In the genomic region with DNA sequence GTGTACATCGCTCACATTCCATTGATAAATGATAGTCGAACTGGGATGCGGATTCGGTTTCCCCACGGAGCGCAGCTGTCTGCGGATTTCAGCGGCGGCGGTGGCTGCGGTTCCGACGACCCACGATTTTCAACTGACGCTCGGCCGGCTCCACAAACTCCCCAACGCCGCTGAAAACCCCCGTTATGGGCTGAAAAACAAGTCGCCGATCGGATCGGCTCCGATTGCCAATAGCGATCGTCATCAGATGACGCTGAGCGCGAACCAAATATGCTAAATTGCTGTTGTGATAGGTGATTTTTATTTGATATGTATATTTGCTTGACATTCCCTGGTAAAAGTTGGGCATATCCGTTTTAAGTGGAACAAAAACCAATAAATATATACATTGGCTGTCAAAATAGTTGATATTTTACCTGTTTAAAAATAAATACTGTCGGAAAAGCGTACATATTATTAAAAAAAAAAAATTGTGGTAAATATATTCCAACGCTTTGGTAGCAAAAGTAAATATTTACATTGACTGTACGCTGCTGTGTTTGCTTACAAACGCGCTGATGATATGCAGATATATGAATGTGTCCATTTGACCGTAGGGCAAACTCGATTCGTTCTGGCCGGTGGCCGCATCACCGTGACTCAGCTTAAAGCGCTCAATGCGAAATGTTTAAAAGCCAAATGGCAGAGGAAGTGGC, we compare ENCODE assay signal across 5 fruit fly cellular contexts.
TF ChIP-seq lines count a peak whose summit lies in the region.

No protein-coding gene starts in this region.

- no peak for TF ChIP-seq CTCF in whole organism, embryonic (GFP tag; optimal IDR thresholded peaks at IDR 0.05; lab: Kevin White, UChicago)

TF ChIP-seq in whole organism, adult, 20 proteins besides CTCF, POLR2A, EP300 and RAD21 (continues in another document):
- TF ChIP-seq toe (GFP tag; optimal IDR thresholded peaks at IDR 0.05; lab: Kevin White, UChicago) (peak; percentile 46), Clk (GFP tag; optimal IDR thresholded peaks at IDR 0.05; lab: Kevin White, UChicago) (peak; percentile 49), CG5204 (GFP tag; optimal IDR thresholded peaks at IDR 0.05; lab: Kevin White, UChicago) (peak; percentile 58), kay (GFP tag; lab: Kevin White, UChicago; ENCODE audit: borderline replicate concordance) (peak; percentile 87), CG1620 (GFP tag; optimal IDR thresholded peaks at IDR 0.05; lab: Kevin White, UChicago) (peak; percentile 34), CG7101 (tag; optimal IDR thresholded peaks at IDR 0.05; lab: Kevin White, UChicago) (peak; percentile 68), CG14711 (tag; optimal IDR thresholded peaks at IDR 0.05; lab: Kevin White, UChicago) (peak; percentile 55), cic (GFP tag; optimal IDR thresholded peaks at IDR 0.05; lab: Kevin White, UChicago) (peak; percentile 57), Crg-1 (GFP tag; optimal IDR thresholded peaks at IDR 0.05; lab: Kevin White, UChicago) (no peak), pad (GFP tag; optimal IDR thresholded peaks at IDR 0.05; lab: Kevin White, UChicago) (peak; percentile 61), bab1 (GFP tag; optimal IDR thresholded peaks at IDR 0.05; lab: Kevin White, UChicago) (peak; percentile 81), CG12768 (GFP tag; optimal IDR thresholded peaks at IDR 0.05; lab: Kevin White, UChicago) (peak; percentile 64), CG11617 (GFP tag; optimal IDR thresholded peaks at IDR 0.05; lab: Kevin White, UChicago) (peak; percentile 73), CG7045 (GFP tag; optimal IDR thresholded peaks at IDR 0.05; lab: Kevin White, UChicago) (peak; percentile 56), tj (GFP tag; optimal IDR thresholded peaks at IDR 0.05; lab: Kevin White, UChicago) (peak; percentile 71), Hr96 (GFP tag; optimal IDR thresholded peaks at IDR 0.05; lab: Kevin White, UChicago) (peak; percentile 25)

TF ChIP-seq in whole organism, embryonic, 481 proteins besides CTCF, POLR2A, EP300 and RAD21 (continues in another document):
- TF ChIP-seq lola (GFP tag; optimal IDR thresholded peaks at IDR 0.05; lab: Kevin White, UChicago) (no peak), prd (optimal IDR thresholded peaks at IDR 0.05; lab: Kevin White, UChicago) (no peak), prd (GFP tag; IDR thresholded peaks at IDR 0.05; lab: Robert Waterston, UW) (peak; percentile 68), CG4424 (GFP tag; optimal IDR thresholded peaks at IDR 0.05; lab: Kevin White, UChicago) (peak; percentile 11), en (GFP tag; optimal IDR thresholded peaks at IDR 0.05; lab: Kevin White, UChicago) (no peak), CG12942 (GFP tag; optimal IDR thresholded peaks at IDR 0.05; lab: Kevin White, UChicago) (peak; percentile 26), CHES-1-like (GFP tag; optimal IDR thresholded peaks at IDR 0.05; lab: Kevin White, UChicago) (peak; percentile 32), CG10431 (GFP tag; optimal IDR thresholded peaks at IDR 0.05; lab: Kevin White, UChicago) (no peak), CG2712 (tag; optimal IDR thresholded peaks at IDR 0.05; lab: Kevin White, UChicago) (peak; percentile 32), CG4328 (GFP tag; optimal IDR thresholded peaks at IDR 0.05; lab: Kevin White, UChicago) (no peak), tx (GFP tag; optimal IDR thresholded peaks at IDR 0.05; lab: Kevin White, UChicago) (peak; percentile 36), NfI (GFP tag; optimal IDR thresholded peaks at IDR 0.05; lab: Kevin White, UChicago) (peak; percentile 59), CG1792 (GFP tag; optimal IDR thresholded peaks at IDR 0.05; lab: Kevin White, UChicago) (peak; percentile 22), chm (GFP tag; IDR thresholded peaks at IDR 0.05; lab: Robert Waterston, UW) (no peak), cwo (GFP tag; optimal IDR thresholded peaks at IDR 0.05; lab: Kevin White, UChicago) (peak; percentile 56), CG31441 (GFP tag; IDR thresholded peaks at IDR 0.05; lab: Robert Waterston, UW) (peak; percentile 40; the same call in 1 of the 2 replicates), ato (GFP tag; IDR thresholded peaks at IDR 0.05; lab: Robert Waterston, UW; ENCODE audit: partially characterized antibody) (no peak)

TF ChIP-seq in whole organism, prepupa, 60 proteins besides CTCF, POLR2A, EP300 and RAD21 (continues in another document):
- TF ChIP-seq topi (GFP tag; optimal IDR thresholded peaks at IDR 0.05; lab: Kevin White, UChicago) (peak; percentile 70), svp (GFP tag; lab: Kevin White, UChicago) (peak; percentile 89), CG10669 (GFP tag; optimal IDR thresholded peaks at IDR 0.05; lab: Kevin White, UChicago) (peak; percentile 6), dac (GFP tag; optimal IDR thresholded peaks at IDR 0.05; lab: Kevin White, UChicago) (peak; percentile 42), CG3032 (tag; optimal IDR thresholded peaks at IDR 0.05; lab: Kevin White, UChicago) (no peak), CG32006 (GFP tag; optimal IDR thresholded peaks at IDR 0.05; lab: Kevin White, UChicago) (peak; percentile 74), Eip78C (GFP tag; lab: Kevin White, UChicago) (peak; percentile 83), lz (GFP tag; optimal IDR thresholded peaks at IDR 0.05; lab: Kevin White, UChicago) (peak; percentile 76), CG1621 (tag; optimal IDR thresholded peaks at IDR 0.05; lab: Kevin White, UChicago) (no peak), net (GFP tag; optimal IDR thresholded peaks at IDR 0.05; lab: Kevin White, UChicago) (peak; percentile 33), CG8632 (GFP tag; optimal IDR thresholded peaks at IDR 0.05; lab: Kevin White, UChicago) (peak; percentile 19), Ets21C (GFP tag; optimal IDR thresholded peaks at IDR 0.05; lab: Kevin White, UChicago) (peak; percentile 45), CG9139 (GFP tag; optimal IDR thresholded peaks at IDR 0.05; lab: Kevin White, UChicago) (no peak), fd59A (GFP tag; optimal IDR thresholded peaks at IDR 0.05; lab: Kevin White, UChicago) (no peak), CG11294 (GFP tag; IDR thresholded peaks at IDR 0.05; lab: Robert Waterston, UW) (peak; percentile 28; the same call in 1 of the 2 replicates), esn (GFP tag; optimal IDR thresholded peaks at IDR 0.05; lab: Kevin White, UChicago) (peak; percentile 76), CG7368 (GFP tag; optimal IDR thresholded peaks at IDR 0.05; lab: Kevin White, UChicago) (peak; percentile 7), CG11902 (GFP tag; optimal IDR thresholded peaks at IDR 0.05; lab: Kevin White, UChicago) (peak; percentile 59)

TF ChIP-seq in whole organism, pupa, 21 proteins besides CTCF, POLR2A, EP300 and RAD21 (continues in another document):
- TF ChIP-seq Ets98B (GFP tag; IDR thresholded peaks at IDR 0.05; lab: Robert Waterston, UW): no peak
- TF ChIP-seq CG10348 (GFP tag; IDR thresholded peaks at IDR 0.05; lab: Robert Waterston, UW): peak; percentile 28; the same call in 1 of the 2 replicates
- no peak for TF ChIP-seq CG12605 (GFP tag; IDR thresholded peaks at IDR 0.05; lab: Robert Waterston, UW)
- no peak for TF ChIP-seq D1 (tag; optimal IDR thresholded peaks at IDR 0.05; lab: Kevin White, UChicago)
- TF ChIP-seq CG32121 (GFP tag; IDR thresholded peaks at IDR 0.05; lab: Robert Waterston, UW): peak; percentile 48
- no peak for TF ChIP-seq CG34367 (tag; optimal IDR thresholded peaks at IDR 0.05; lab: Kevin White, UChicago)
- peak; percentile 45; the same call in 1 of the 3 replicates for TF ChIP-seq CG4496 (GFP tag; IDR thresholded peaks at IDR 0.05; lab: Robert Waterston, UW)
- no peak for TF ChIP-seq CG15710 (tag; optimal IDR thresholded peaks at IDR 0.05; lab: Kevin White, UChicago)
- TF ChIP-seq fd96Ca (GFP tag; IDR thresholded peaks at IDR 0.05; lab: Robert Waterston, UW): 0 out of 3 replicates have a peak, but pooled peaks have one; percentile 38
- no peak for TF ChIP-seq CG13204 (GFP tag; optimal IDR thresholded peaks at IDR 0.05; lab: Kevin White, UChicago)
- peak; percentile 37 for TF ChIP-seq CG14655 (GFP tag; optimal IDR thresholded peaks at IDR 0.05; lab: Kevin White, UChicago)
- TF ChIP-seq CG9948 (tag; optimal IDR thresholded peaks at IDR 0.05; lab: Kevin White, UChicago): peak; percentile 26
- TF ChIP-seq CG17806 (tag; optimal IDR thresholded peaks at IDR 0.05; lab: Kevin White, UChicago): peak; percentile 9
- TF ChIP-seq CG8159 (tag; optimal IDR thresholded peaks at IDR 0.05; lab: Kevin White, UChicago): peak; percentile 24
- TF ChIP-seq Pif1A (GFP tag; optimal IDR thresholded peaks at IDR 0.05; lab: Kevin White, UChicago): peak; percentile 32
- peak; percentile 7 for TF ChIP-seq Pif1B (GFP tag; optimal IDR thresholded peaks at IDR 0.05; lab: Kevin White, UChicago)
- TF ChIP-seq Snoo (tag; optimal IDR thresholded peaks at IDR 0.05; lab: Kevin White, UChicago): peak; percentile 64
- no peak for TF ChIP-seq gl (tag; optimal IDR thresholded peaks at IDR 0.05; lab: Kevin White, UChicago)

TF ChIP-seq in whole organism, wandering third instar larva, 38 proteins besides CTCF, POLR2A, EP300 and RAD21 (continues in another document):
- TF ChIP-seq foxo (GFP tag; optimal IDR thresholded peaks at IDR 0.05; lab: Kevin White, UChicago) (peak in 1 of 2 experiments; percentile 74), Hr78 (GFP tag; optimal IDR thresholded peaks at IDR 0.05; lab: Kevin White, UChicago) (no peak), Jra (GFP tag; optimal IDR thresholded peaks at IDR 0.05; lab: Kevin White, UChicago) (peak; percentile 24), h (GFP tag; optimal IDR thresholded peaks at IDR 0.05; lab: Kevin White, UChicago) (peak; percentile 76), woc (GFP tag; optimal IDR thresholded peaks at IDR 0.05; lab: Kevin White, UChicago) (peak; percentile 45), HLH106 (tag; optimal IDR thresholded peaks at IDR 0.05; lab: Kevin White, UChicago) (peak; percentile 74), Vsx2 (GFP tag; optimal IDR thresholded peaks at IDR 0.05; lab: Kevin White, UChicago; ENCODE audit: partially characterized antibody) (no peak), Sp1 (GFP tag; optimal IDR thresholded peaks at IDR 0.05; lab: Kevin White, UChicago) (peak; percentile 67), ey (GFP tag; optimal IDR thresholded peaks at IDR 0.05; lab: Kevin White, UChicago) (peak; percentile 76), rgr (GFP tag; optimal IDR thresholded peaks at IDR 0.05; lab: Kevin White, UChicago) (peak; percentile 76), CG9705 (GFP tag; optimal IDR thresholded peaks at IDR 0.05; lab: Kevin White, UChicago) (peak; percentile 31), Abd-B (GFP tag; optimal IDR thresholded peaks at IDR 0.05; lab: Kevin White, UChicago) (no peak), Myc (optimal IDR thresholded peaks at IDR 0.05; lab: Kevin White, UChicago) (no peak), dmrt93B (GFP tag; optimal IDR thresholded peaks at IDR 0.05; lab: Kevin White, UChicago) (peak; percentile 68), psq (GFP tag; optimal IDR thresholded peaks at IDR 0.05; lab: Kevin White, UChicago) (peak; percentile 69), CG32264 (GFP tag; optimal IDR thresholded peaks at IDR 0.05; lab: Kevin White, UChicago) (peak; percentile 41), OdsH (GFP tag; optimal IDR thresholded peaks at IDR 0.05; lab: Kevin White, UChicago) (peak; percentile 73), Hnf4 (GFP tag; optimal IDR thresholded peaks at IDR 0.05; lab: Kevin White, UChicago) (peak; percentile 54), Rel (GFP tag; optimal IDR thresholded peaks at IDR 0.05; lab: Kevin White, UChicago) (no peak), Rel (tag; optimal IDR thresholded peaks at IDR 0.05; lab: Kevin White, UChicago) (peak; percentile 100), fru (GFP tag; optimal IDR thresholded peaks at IDR 0.05; lab: Kevin White, UChicago) (peak; percentile 75)
